Worm (Caenorhabditis elegans): ENCODE measurements around the gene Y66H1A.5.

Gene Y66H1A.5

DNA sequence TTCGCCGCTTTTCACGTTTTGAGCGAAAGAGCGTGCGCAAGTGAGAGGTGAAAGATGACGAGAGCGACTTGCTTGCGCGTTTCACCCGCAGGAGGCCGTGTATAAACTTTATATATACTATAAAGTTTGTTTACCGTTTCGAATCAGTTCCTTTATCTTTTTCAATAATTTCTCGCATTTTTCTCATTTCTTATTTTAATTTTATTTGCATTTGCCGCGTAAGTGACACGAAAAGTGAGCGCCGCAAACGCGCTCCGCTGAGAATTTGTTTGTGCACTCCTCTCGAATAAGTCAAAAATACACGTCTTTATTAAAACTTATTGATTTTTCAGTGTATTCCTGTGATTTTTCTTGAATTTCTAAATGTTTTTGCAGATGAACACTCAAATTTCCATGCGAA lies 14.7 kb upstream of the Y66H1A.5 start, which contains the start of gene mrpl-55 (continued):
- TF ChIP-seq tbx-2 (tag; optimal IDR thresholded peaks at IDR 0.05) (peak; percentile 68), ceh-34 (tag; optimal IDR thresholded peaks at IDR 0.05) (no peak), C08G9.2 (tag; optimal IDR thresholded peaks at IDR 0.05) (no peak), fax-1 (tag; optimal IDR thresholded peaks at IDR 0.05) (no peak), npax-4 (tag; optimal IDR thresholded peaks at IDR 0.05) (no peak), ceh-24 (tag; optimal IDR thresholded peaks at IDR 0.05) (no peak), elt-2 (tag; optimal IDR thresholded peaks at IDR 0.05) (peak; percentile 54), madf-2 (tag; optimal IDR thresholded peaks at IDR 0.05) (no peak), ref-2 (tag; optimal IDR thresholded peaks at IDR 0.05) (peak; percentile 31), nhr-232 (tag; optimal IDR thresholded peaks at IDR 0.05) (no peak), hlh-6 (tag; optimal IDR thresholded peaks at IDR 0.05) (no peak), ztf-16 (tag; optimal IDR thresholded peaks at IDR 0.05) (no peak), pha-4 (tag; optimal IDR thresholded peaks at IDR 0.05) (no peak), zip-5 (tag; optimal IDR thresholded peaks at IDR 0.05) (no peak), unc-42 (tag; optimal IDR thresholded peaks at IDR 0.05) (peak; percentile 71), ceh-14 (tag; optimal IDR thresholded peaks at IDR 0.05) (peak; percentile 23)

ce11 chrIV:440509-440908 lies 11.6 kb upstream of the Y66H1A.5 start, which contains the start of gene hum-8:
TSS of gene hum-8 (minus strand) at chrIV:440554.
- TF ChIP-seq syd-9 (tag; optimal IDR thresholded peaks at IDR 0.05) (no peak), elt-2 (tag; optimal IDR thresholded peaks at IDR 0.05) (peak; percentile 56), ztf-16 (tag; optimal IDR thresholded peaks at IDR 0.05) (no peak)

- no peak for TF ChIP-seq ceh-22 (tag; optimal IDR thresholded peaks at IDR 0.05)
- no peak for TF ChIP-seq ahr-1 (tag; optimal IDR thresholded peaks at IDR 0.05)
- TF ChIP-seq ceh-34 (tag; optimal IDR thresholded peaks at IDR 0.05): no peak
- TF ChIP-seq pros-1 (tag; optimal IDR thresholded peaks at IDR 0.05): no peak
- TF ChIP-seq ceh-19 (GFP tag; optimal IDR thresholded peaks at IDR 0.05): no peak
- TF ChIP-seq pat-9 (tag; optimal IDR thresholded peaks at IDR 0.05): no peak
- TF ChIP-seq Y22D7AL.16 (tag; optimal IDR thresholded peaks at IDR 0.05): no peak
- TF ChIP-seq lim-6 (tag; optimal IDR thresholded peaks at IDR 0.05): no peak
- no peak for TF ChIP-seq nhr-232 (tag; optimal IDR thresholded peaks at IDR 0.05)
- no peak for TF ChIP-seq fkh-10 (GFP tag; optimal IDR thresholded peaks at IDR 0.05)
- no peak for TF ChIP-seq dmd-4 (tag; optimal IDR thresholded peaks at IDR 0.05; ENCODE audit: borderline replicate concordance)
- TF ChIP-seq sox-2 (GFP tag; IDR thresholded peaks at IDR 0.05): no peak
- no peak for TF ChIP-seq mec-3 (tag; optimal IDR thresholded peaks at IDR 0.05; ENCODE audit: borderline replicate concordance)
- no peak for TF ChIP-seq madf-2 (tag; optimal IDR thresholded peaks at IDR 0.05)
- no peak for TF ChIP-seq unc-3 (GFP tag; conservative IDR thresholded peaks at IDR 0.05)
- no peak for TF ChIP-seq unc-3 (tag; optimal IDR thresholded peaks at IDR 0.05)
- TF ChIP-seq pqm-1 (tag; optimal IDR thresholded peaks at IDR 0.05): no peak
- no peak for TF ChIP-seq unc-42 (tag; optimal IDR thresholded peaks at IDR 0.05)
Measured at ce11 chrIV:438384-438783, 9.5 kb upstream of the Y66H1A.5 start.

DNA sequence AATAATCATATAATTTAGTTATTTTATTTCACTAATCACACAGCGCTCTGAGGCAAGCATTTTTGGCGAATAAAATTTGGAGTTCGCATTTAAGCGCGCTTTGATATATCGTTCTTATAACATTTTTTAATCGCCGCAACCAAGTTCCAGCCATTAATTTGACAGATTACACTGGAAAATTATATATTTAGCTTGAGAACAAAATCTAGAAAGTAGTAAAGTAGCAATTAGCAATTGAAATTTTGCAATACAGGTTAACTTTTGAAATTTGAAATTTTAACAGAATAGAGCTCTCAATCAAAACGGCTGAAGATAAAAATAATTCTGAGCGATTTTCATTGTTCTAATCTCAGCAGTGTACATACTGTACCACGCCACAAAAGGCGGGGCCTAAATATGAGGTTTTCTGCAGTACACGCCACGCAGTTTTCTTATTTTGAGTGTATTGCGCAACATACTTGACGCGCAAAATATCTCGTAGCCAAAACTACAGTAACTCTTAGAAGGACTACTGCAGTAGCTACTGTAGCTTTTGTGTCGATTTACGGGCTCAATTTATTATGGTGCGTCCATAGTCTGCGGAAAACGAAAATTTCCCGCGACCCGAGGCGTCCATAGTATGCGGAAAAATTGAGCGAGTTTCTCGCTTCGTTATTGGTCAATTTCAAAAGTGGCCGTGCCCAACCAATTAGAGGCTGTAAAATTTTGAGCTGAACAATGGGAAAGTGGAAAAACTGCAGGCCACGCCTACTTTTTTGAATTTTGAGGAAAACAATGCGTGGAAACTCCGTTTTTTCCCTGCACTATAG lies 1.6 kb downstream of the Y66H1A.5 start:
- TF ChIP-seq pqm-1 (tag; optimal IDR thresholded peaks at IDR 0.05) (no peak), ztf-16 (tag; optimal IDR thresholded peaks at IDR 0.05) (no peak), unc-86 (tag; optimal IDR thresholded peaks at IDR 0.05) (no peak), C38D4.7 (GFP tag; optimal IDR thresholded peaks at IDR 0.05) (no peak), nhr-11 (tag; optimal IDR thresholded peaks at IDR 0.05) (no peak), ceh-31 (tag; optimal IDR thresholded peaks at IDR 0.05) (no peak), odd-2 (tag; optimal IDR thresholded peaks at IDR 0.05) (no peak), nfya-1 (tag; optimal IDR thresholded peaks at IDR 0.05) (no peak), dve-1 (tag; optimal IDR thresholded peaks at IDR 0.05) (no peak), che-1 (tag; optimal IDR thresholded peaks at IDR 0.05) (no peak), elt-2 (tag; optimal IDR thresholded peaks at IDR 0.05) (no peak), eyg-1 (tag; optimal IDR thresholded peaks at IDR 0.05) (no peak)

All from whole organism, late embryonic.